Fruit fly (Drosophila melanogaster): ENCODE results near the gene CG12105.

Gene CG12105

DNA sequence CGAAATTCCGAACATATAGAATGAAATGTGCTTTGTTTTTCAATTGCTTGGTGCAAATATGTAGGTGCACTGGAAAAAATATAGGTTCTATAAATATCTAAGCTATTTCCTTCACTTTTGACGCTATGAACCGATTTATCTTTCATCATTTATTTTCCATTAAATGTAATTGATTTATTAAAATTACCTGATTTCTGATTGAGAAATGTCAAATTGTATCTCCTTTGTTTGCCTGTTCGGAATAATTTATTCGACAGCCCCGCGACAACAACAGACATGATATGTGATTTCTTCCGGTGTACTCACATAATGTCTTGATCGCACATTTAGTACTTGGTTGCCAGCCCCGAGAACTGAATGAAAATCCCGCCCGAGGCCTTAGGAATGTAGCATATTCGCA is 6.0 kb downstream of the CG12105 start:
- TF ChIP-seq CG2889 (GFP tag; IDR thresholded peaks at IDR 0.05) (0 out of 3 replicates have a peak, but pooled peaks have one; percentile 14), CG12744 (GFP tag; optimal IDR thresholded peaks at IDR 0.05) (peak; percentile 23), CG12299 (tag; optimal IDR thresholded peaks at IDR 0.05) (no peak), H2.0 (GFP tag; IDR thresholded peaks at IDR 0.05) (peak; percentile 37; the same call in 1 of the 2 replicates), gt (GFP tag; IDR thresholded peaks at IDR 0.05) (no peak), Med (GFP tag) (peak; percentile 88), CG16815 (GFP tag; optimal IDR thresholded peaks at IDR 0.05) (peak; percentile 14), CG14014 (GFP tag; IDR thresholded peaks at IDR 0.05) (peak; percentile 54), CG8388 (GFP tag; optimal IDR thresholded peaks at IDR 0.05) (no peak), pb (GFP tag; optimal IDR thresholded peaks at IDR 0.05) (no peak), CG1792 (GFP tag; optimal IDR thresholded peaks at IDR 0.05) (no peak), lilli (GFP tag; optimal IDR thresholded peaks at IDR 0.05) (peak; percentile 59), B-H2 (GFP tag; optimal IDR thresholded peaks at IDR 0.05) (no peak), gcm (GFP tag; optimal IDR thresholded peaks at IDR 0.05) (no peak), HmgD (GFP tag; optimal IDR thresholded peaks at IDR 0.05) (no peak), CG10147 (GFP tag; optimal IDR thresholded peaks at IDR 0.05) (peak; percentile 66), CG11456 (GFP tag; IDR thresholded peaks at IDR 0.05) (peak; percentile 38; the same call in 1 of the 3 replicates), unpg (GFP tag; optimal IDR thresholded peaks at IDR 0.05) (peak; percentile 15), H15 (GFP tag; IDR thresholded peaks at IDR 0.05) (peak; percentile 43; the same call in 1 of the 3 replicates), Bteb2 (GFP tag; optimal IDR thresholded peaks at IDR 0.05) (peak; percentile 32), CG17361 (GFP tag; IDR thresholded peaks at IDR 0.05) (peak; percentile 49; the same call in 1 of the 3 replicates), CG11695 (GFP tag; IDR thresholded peaks at IDR 0.05) (peak; percentile 47; the same call in 1 of the 3 replicates), CG2678 (tag; optimal IDR thresholded peaks at IDR 0.05) (peak; percentile 72), CG7839 (tag; optimal IDR thresholded peaks at IDR 0.05) (peak; percentile 76), Dad (GFP tag; optimal IDR thresholded peaks at IDR 0.05) (peak; percentile 3), CG13775 (GFP tag; optimal IDR thresholded peaks at IDR 0.05) (peak; percentile 46), Fer3 (tag; optimal IDR thresholded peaks at IDR 0.05) (peak; percentile 42), BtbVII (GFP tag; optimal IDR thresholded peaks at IDR 0.05) (peak; percentile 52), CG12104 (GFP tag; optimal IDR thresholded peaks at IDR 0.05) (peak; percentile 85), CG16863 (GFP tag; optimal IDR thresholded peaks at IDR 0.05) (peak; percentile 19), ranshi (GFP tag; IDR thresholded peaks at IDR 0.05) (peak; percentile 27; the same call in 1 of the 2 replicates), CG6854 (GFP tag; optimal IDR thresholded peaks at IDR 0.05) (no peak), CG9437 (GFP tag; optimal IDR thresholded peaks at IDR 0.05) (peak; percentile 4), CG17385 (GFP tag; optimal IDR thresholded peaks at IDR 0.05) (peak; percentile 9), fu2 (GFP tag; optimal IDR thresholded peaks at IDR 0.05) (peak; percentile 16), CG13296 (GFP tag; optimal IDR thresholded peaks at IDR 0.05) (peak; percentile 12), CG4424 (GFP tag; optimal IDR thresholded peaks at IDR 0.05) (peak; percentile 12), gcm2 (GFP tag; optimal IDR thresholded peaks at IDR 0.05) (no peak), dati (GFP tag; IDR thresholded peaks at IDR 0.05) (no peak), CG31365 (tag; optimal IDR thresholded peaks at IDR 0.05) (no peak), CG12391 (tag; optimal IDR thresholded peaks at IDR 0.05) (peak; percentile 34), h (optimal IDR thresholded peaks at IDR 0.05) (no peak), az2 (GFP tag; optimal IDR thresholded peaks at IDR 0.05) (no peak), CG3847 (GFP tag; IDR thresholded peaks at IDR 0.05) (peak; percentile 61), bab2 (GFP tag; optimal IDR thresholded peaks at IDR 0.05) (peak; percentile 25), Gug (GFP tag; IDR thresholded peaks at IDR 0.05) (peak; percentile 57; the same call in 2 of the 4 replicates), CG7556 (GFP tag; optimal IDR thresholded peaks at IDR 0.05) (peak; percentile 24), prd (optimal IDR thresholded peaks at IDR 0.05) (no peak), prd (GFP tag; IDR thresholded peaks at IDR 0.05) (peak; percentile 44; the same call in 1 of the 3 replicates), lmd (GFP tag; IDR thresholded peaks at IDR 0.05) (peak; percentile 68; the same call in 1 of the 2 replicates), CG10366 (GFP tag; IDR thresholded peaks at IDR 0.05) (peak; percentile 19; the same call in 1 of the 2 replicates), Hmr (GFP tag; optimal IDR thresholded peaks at IDR 0.05) (peak; percentile 57)
